Fruit fly (Drosophila melanogaster): Measurements from ENCODE around the gene FucTA.
A peak's percentile ranks its signal among the peaks of the same experiment; 100 is the strongest.

dm6 chr3L:15108524-15108923 lies 38.4 kb upstream of the FucTA start:
- no peak for TF ChIP-seq CG8159 (tag; optimal IDR thresholded peaks at IDR 0.05)
- peak; percentile 67 for TF ChIP-seq CG4496 (GFP tag; IDR thresholded peaks at IDR 0.05)
- no peak for TF ChIP-seq EcR (GFP tag; optimal IDR thresholded peaks at IDR 0.05)
- no peak for TF ChIP-seq D1 (tag; optimal IDR thresholded peaks at IDR 0.05)
- TF ChIP-seq CG13204 (GFP tag; optimal IDR thresholded peaks at IDR 0.05): no peak
- 0 out of 2 replicates have a peak, but pooled peaks have one; percentile 4 for TF ChIP-seq Ets98B (GFP tag; IDR thresholded peaks at IDR 0.05)
